Fruit fly (Drosophila melanogaster) whole organism, pupa: ENCODE results near the gene CG13126.

Experiments used
- CG10348 ChIP-seq: fragments of 200-800 bp; sonication (Bioruptor generic); IDR thresholded peaks from 2 replicates; pipeline ENCODE4 v1.3.6; 2022; ENCODE audit warnings: missing biosample characterization, missing genetic modification characterization
- CG13204 ChIP-seq: fragments of 200-800 bp; sonication (Bioruptor generic); optimal IDR thresholded peaks from 2 replicates; lab custom pipeline; 2018; ENCODE audit warnings: missing biosample characterization, mild to moderate bottlenecking, missing genetic modification characterization, moderate library complexity
- CG14655 ChIP-seq: fragments of 200-800 bp; sonication (Bioruptor generic); optimal IDR thresholded peaks from 3 replicates; lab custom pipeline; 2017; ENCODE audit warnings: mild to moderate bottlenecking, missing biosample characterization, missing genetic modification reagents, missing genetic modification characterization
- CG32121 ChIP-seq: fragments of 200-800 bp; sonication (Bioruptor generic); IDR thresholded peaks from 2 replicates; pipeline ENCODE4 v1.3.6; 2022; ENCODE audit warnings: missing biosample characterization, missing genetic modification characterization
- CG34367 ChIP-seq: fragments of 200-800 bp; sonication (Bioruptor generic); optimal IDR thresholded peaks from 2 replicates; lab custom pipeline; 2018; ENCODE audit warnings: missing biosample characterization, mild to moderate bottlenecking, missing genetic modification characterization
- CG4496 ChIP-seq: fragments of 200-800 bp; sonication (Bioruptor generic); IDR thresholded peaks from 3 replicates; pipeline ENCODE4 v1.3.6; 2022; ENCODE audit warnings: missing biosample characterization, missing genetic modification characterization
- CG8159 ChIP-seq: fragments of 200-800 bp; sonication (Bioruptor generic); optimal IDR thresholded peaks from 3 replicates; lab custom pipeline; 2018; ENCODE audit warnings: missing biosample characterization, mild to moderate bottlenecking, missing genetic modification characterization, moderate library complexity
- CG8301 ChIP-seq: fragments of 200-800 bp; sonication (Bioruptor generic); optimal IDR thresholded peaks from 2 replicates; lab custom pipeline; 2018; ENCODE audit warnings: missing biosample characterization, mild to moderate bottlenecking, missing genetic modification characterization
- CG9948 ChIP-seq: fragments of 200-800 bp; sonication (Bioruptor generic); optimal IDR thresholded peaks from 2 replicates; lab custom pipeline; 2018; ENCODE audit warnings: missing biosample characterization, mild to moderate bottlenecking, missing genetic modification characterization, moderate library complexity
- EcR ChIP-seq: fragments of 200-800 bp; sonication (Bioruptor generic); optimal IDR thresholded peaks from 3 replicates; lab custom pipeline; 2019; ENCODE audit warnings: missing biosample characterization, missing genetic modification characterization, mild to moderate bottlenecking, moderate library complexity, missing genetic modification reagents
- Ets98B ChIP-seq: fragments of 200-800 bp; sonication (Bioruptor generic); IDR thresholded peaks from 2 replicates; pipeline ENCODE4 v1.3.6; 2022; ENCODE audit warnings: missing biosample characterization, missing genetic modification characterization
- Pif1B ChIP-seq: fragments of 200-800 bp; sonication (Bioruptor generic); optimal IDR thresholded peaks from 3 replicates; lab custom pipeline; 2016; ENCODE audit warnings: missing biosample characterization, missing genetic modification characterization

DNA sequence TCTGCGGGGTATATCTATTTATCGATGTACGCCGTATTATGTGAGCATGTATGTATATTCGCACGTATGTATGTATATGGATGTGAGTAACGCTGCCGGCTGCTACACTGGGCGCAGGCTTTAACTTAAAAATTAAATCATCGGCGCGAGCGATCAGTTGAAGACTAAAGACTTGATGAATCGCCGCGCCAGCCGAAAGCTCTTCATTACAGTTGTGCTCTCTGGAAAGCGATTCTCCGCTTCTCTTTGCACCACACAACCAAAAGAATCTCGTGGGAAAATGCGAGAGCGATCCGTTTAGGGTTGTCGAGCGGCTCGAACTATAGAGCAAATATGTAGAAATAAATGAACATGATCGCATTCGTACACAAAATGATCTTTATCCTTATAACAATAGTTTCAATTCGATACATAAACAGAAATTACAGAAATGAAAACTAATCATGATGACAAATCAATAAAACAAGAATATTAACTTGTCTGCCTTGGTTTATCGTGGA is 45.5 kb downstream of the CG13126 start, which contains the start of gene CG13124:
- TF ChIP-seq CG4496 (GFP tag; lab: Robert Waterston, UW) = no peak
- TF ChIP-seq CG9948 (tag; lab: Kevin White, UChicago) = no peak
- TF ChIP-seq CG8301 (tag; lab: Kevin White, UChicago) = peak; percentile 9
- no peak for TF ChIP-seq CG32121 (GFP tag; lab: Robert Waterston, UW)
- peak; percentile 51; the same call in 1 of the 2 replicates for TF ChIP-seq Ets98B (GFP tag; lab: Robert Waterston, UW)
- TF ChIP-seq CG8159 (tag; lab: Kevin White, UChicago) = peak; percentile 25
- TF ChIP-seq EcR (GFP tag; lab: Kevin White, UChicago) = no peak
- TF ChIP-seq CG34367 (tag; lab: Kevin White, UChicago) = no peak
- no peak for TF ChIP-seq Pif1B (GFP tag; lab: Kevin White, UChicago)
- peak; percentile 8 for TF ChIP-seq CG13204 (GFP tag; lab: Kevin White, UChicago)
- TF ChIP-seq CG14655 (GFP tag; lab: Kevin White, UChicago) = peak; percentile 17
- TF ChIP-seq CG10348 = no peak
